Fruit fly (Drosophila melanogaster) whole organism, embryonic: ENCODE data around the gene Dh31.

ENCODE experiments used
- Awh ChIP-seq: fragments of 200-800 bp; sonication (Bioruptor generic); IDR thresholded peaks from 2 replicates; pipeline ENCODE4, ENCODE4 v1.3.6; 2022; ENCODE audit warnings: missing biosample characterization, missing genetic modification characterization
- CG10366 ChIP-seq: fragments of 200-800 bp; sonication (Bioruptor generic); IDR thresholded peaks from 2 replicates; pipeline ENCODE4 v1.3.6; 2022; ENCODE audit warnings: missing biosample characterization, missing genetic modification characterization
- CG10431 ChIP-seq: fragments of 200-800 bp; sonication (Bioruptor generic); optimal IDR thresholded peaks from 3 replicates; lab custom pipeline; 2018; ENCODE audit warnings: missing biosample characterization, mild to moderate bottlenecking, missing genetic modification characterization
- CG10565 ChIP-seq: fragments of 200-800 bp; sonication (Bioruptor generic); optimal IDR thresholded peaks from 3 replicates; lab custom pipeline; 2016; ENCODE audit warnings: missing biosample characterization, mild to moderate bottlenecking, missing genetic modification characterization
- CG11723 ChIP-seq: fragments of 200-800 bp; sonication (Bioruptor generic); optimal IDR thresholded peaks from 2 replicates; lab custom pipeline; 2017; ENCODE audit warnings: missing biosample characterization, mild to moderate bottlenecking, missing genetic modification characterization
- CG12104 ChIP-seq: fragments of 200-800 bp; sonication (Bioruptor generic); optimal IDR thresholded peaks from 3 replicates; lab custom pipeline; 2016; ENCODE audit warnings: missing biosample characterization, missing genetic modification characterization
- CG12942 ChIP-seq: fragments of 200-800 bp; sonication (Bioruptor generic); optimal IDR thresholded peaks from 3 replicates; lab custom pipeline; 2016; ENCODE audit warnings: missing biosample characterization, missing genetic modification characterization
- CG13894 ChIP-seq: fragments of 200-800 bp; sonication (Bioruptor generic); optimal IDR thresholded peaks from 3 replicates; lab custom pipeline; 2018; ENCODE audit warnings: missing biosample characterization, mild to moderate bottlenecking, missing genetic modification characterization, moderate library complexity
- CG14710 ChIP-seq: fragments of 200-800 bp; sonication (Bioruptor generic); optimal IDR thresholded peaks from 3 replicates; lab custom pipeline; 2019; ENCODE audit warnings: missing biosample characterization, mild to moderate bottlenecking, missing genetic modification characterization, moderate library complexity
- CG15269 ChIP-seq: fragments of 200-800 bp; sonication (Bioruptor generic); optimal IDR thresholded peaks from 2 replicates; lab custom pipeline; 2018; ENCODE audit warnings: missing biosample characterization, mild to moderate bottlenecking, missing genetic modification characterization, moderate library complexity
- CG15514 ChIP-seq: fragments of 200-800 bp; sonication (Bioruptor generic); optimal IDR thresholded peaks from 3 replicates; lab custom pipeline; 2017; ENCODE audit warnings: missing biosample characterization, missing genetic modification characterization, mild to moderate bottlenecking, moderate library complexity, missing genetic modification reagents
- CG1647 ChIP-seq: fragments of 200-800 bp; sonication (Bioruptor generic); optimal IDR thresholded peaks from 3 replicates; lab custom pipeline; 2016; ENCODE audit warnings: missing biosample characterization, missing genetic modification characterization
- CG16813 ChIP-seq: fragments of 200-800 bp; sonication (Bioruptor generic); IDR thresholded peaks from 3 replicates; pipeline ENCODE4 v1.3.6; 2022; ENCODE audit warnings: missing biosample characterization, missing genetic modification characterization; ENCODE audit not compliant: partially characterized antibody
- CG2678 ChIP-seq: fragments of 200-800 bp; sonication (Bioruptor generic); optimal IDR thresholded peaks from 3 replicates; lab custom pipeline; 2019; ENCODE audit warnings: missing biosample characterization, mild to moderate bottlenecking, missing genetic modification characterization, moderate library complexity
- CG2712 ChIP-seq: fragments of 200-800 bp; optimal IDR thresholded peaks from 3 replicates; lab custom pipeline; 2019; ENCODE audit warnings: missing biosample characterization, mild to moderate bottlenecking, missing genetic modification characterization, moderate library complexity
- CG30431 ChIP-seq: fragments of 200-800 bp; sonication (Bioruptor generic); optimal IDR thresholded peaks from 2 replicates; lab custom pipeline; 2017; ENCODE audit warnings: missing biosample characterization, missing genetic modification characterization
- CG4360 ChIP-seq: fragments of 200-800 bp; sonication (Bioruptor generic); IDR thresholded peaks from 2 replicates; pipeline ENCODE4 v1.3.6; 2022; ENCODE audit warnings: missing biosample characterization, missing genetic modification characterization
- CG6689 ChIP-seq: fragments of 200-800 bp; sonication (Bioruptor generic); IDR thresholded peaks from 2 replicates; pipeline ENCODE4 v1.3.6; 2022; ENCODE audit warnings: missing biosample characterization, missing genetic modification characterization
- Doc2 ChIP-seq: fragments of 200-800 bp; sonication (Bioruptor generic); IDR thresholded peaks from 2 replicates; pipeline ENCODE4 v1.3.6; 2022; ENCODE audit warnings: missing biosample characterization, missing genetic modification characterization
- E2f2 ChIP-seq: fragments of 200-800 bp; sonication (Bioruptor generic); IDR thresholded peaks from 2 replicates; pipeline ENCODE4 v1.3.6; 2022; ENCODE audit warnings: missing biosample characterization, missing genetic modification characterization
- HLH3B ChIP-seq: fragments of 200-800 bp; sonication (Bioruptor generic); IDR thresholded peaks from 2 replicates; pipeline ENCODE4 v1.3.6; 2022; ENCODE audit warnings: missing biosample characterization, missing genetic modification characterization
- HLH4C ChIP-seq: fragments of 200-800 bp; sonication (Bioruptor generic); IDR thresholded peaks from 3 replicates; pipeline ENCODE4 v1.3.6; 2022; ENCODE audit warnings: missing biosample characterization, missing genetic modification characterization; ENCODE audit not compliant: partially characterized antibody
- Hr3 ChIP-seq: fragments of 200-800 bp; sonication (Bioruptor generic); optimal IDR thresholded peaks from 3 replicates; lab custom pipeline; 2016; ENCODE audit warnings: missing biosample characterization, missing genetic modification characterization
- Myb ChIP-seq: fragments of 200-800 bp; sonication (Bioruptor generic); optimal IDR thresholded peaks from 2 replicates; lab custom pipeline; 2016; ENCODE audit warnings: missing biosample characterization, missing genetic modification characterization
- NfI ChIP-seq: fragments of 200-800 bp; sonication (Bioruptor generic); optimal IDR thresholded peaks from 3 replicates; lab custom pipeline; 2018; ENCODE audit warnings: missing biosample characterization, mild to moderate bottlenecking, missing genetic modification characterization, moderate library complexity
- PHDP ChIP-seq: fragments of 200-800 bp; sonication (Bioruptor generic); optimal IDR thresholded peaks from 3 replicates; lab custom pipeline; 2018; ENCODE audit warnings: missing biosample characterization, mild to moderate bottlenecking, missing genetic modification characterization, moderate library complexity
- Pdp1 ChIP-seq, 2 experiments: fragments of 200-800 bp; sonication (Bioruptor generic); optimal IDR thresholded peaks; 3 replicates each; lab custom pipeline; 2016; ENCODE audit warnings: missing biosample characterization in 2 of 2, missing genetic modification characterization in 2 of 2, mild to moderate bottlenecking in 1 of 2, moderate library complexity in 1 of 2
- Sox102F ChIP-seq: fragments of 200-800 bp; sonication (Bioruptor generic); optimal IDR thresholded peaks from 2 replicates; lab custom pipeline; 2018; ENCODE audit warnings: missing biosample characterization, mild to moderate bottlenecking, missing genetic modification characterization, moderate library complexity
- abd-A ChIP-seq: fragments of 200-800 bp; sonication (Bioruptor generic); optimal IDR thresholded peaks from 3 replicates; lab custom pipeline; 2019; ENCODE audit warnings: missing biosample characterization, mild to moderate bottlenecking, missing genetic modification characterization, moderate library complexity
- cad ChIP-seq: fragments of >200 bp; optimal IDR thresholded peaks from 2 replicates; lab custom pipeline; 2017; ENCODE audit warnings: missing biosample characterization, missing genetic modification characterization
- chinmo ChIP-seq: fragments of 200-800 bp; sonication (Bioruptor generic); IDR thresholded peaks from 4 replicates; pipeline ENCODE4 v1.3.6; 2022; ENCODE audit warnings: missing biosample characterization, missing genetic modification characterization; ENCODE audit not compliant: partially characterized antibody
- chm ChIP-seq: fragments of 200-800 bp; sonication (Bioruptor generic); IDR thresholded peaks from 2 replicates; pipeline ENCODE4 v1.3.6; 2022; ENCODE audit warnings: missing biosample characterization, missing genetic modification characterization
- fru ChIP-seq: fragments of >200 bp; optimal IDR thresholded peaks from 2 replicates; lab custom pipeline; 2017
- fu2 ChIP-seq: fragments of 200-800 bp; sonication (Bioruptor generic); optimal IDR thresholded peaks from 2 replicates; lab custom pipeline; 2016; ENCODE audit warnings: missing biosample characterization, missing genetic modification characterization
- gsb ChIP-seq: fragments of 200-800 bp; sonication (Bioruptor generic); IDR thresholded peaks from 2 replicates; pipeline ENCODE4 v1.3.6; 2022; ENCODE audit warnings: missing biosample characterization, missing genetic modification characterization
- jumu ChIP-seq: fragments of 200-800 bp; sonication (Bioruptor generic); optimal IDR thresholded peaks from 3 replicates; lab custom pipeline; 2016; ENCODE audit warnings: missing biosample characterization, missing genetic modification characterization
- lab ChIP-seq: fragments of 200-800 bp; sonication (Bioruptor generic); optimal IDR thresholded peaks from 3 replicates; lab custom pipeline; 2017; ENCODE audit warnings: missing biosample characterization, missing genetic modification characterization, mild to moderate bottlenecking, moderate library complexity, missing genetic modification reagents
- nmo ChIP-seq: fragments of 200-800 bp; sonication (Bioruptor generic); optimal IDR thresholded peaks from 2 replicates; lab custom pipeline; 2018; ENCODE audit warnings: missing biosample characterization, mild to moderate bottlenecking, missing genetic modification characterization, moderate library complexity
- prd ChIP-seq, 3 experiments: fragments of >200 bp in 2 of 3; fragments of 200-800 bp in 1 of 3; sonication (Bioruptor generic) in 1 of 3; optimal IDR thresholded peaks in 2 of 3; IDR thresholded peaks in 1 of 3; 2 replicates in 2 of 3; 3 replicates in 1 of 3; pipeline versions ENCODE4 v1.3.6 to Lab custom; 2017 to 2022; ENCODE audit warnings: missing biosample characterization in 1 of 3, missing genetic modification characterization in 1 of 3
- psq ChIP-seq: fragments of 200-800 bp; sonication (Bioruptor generic); optimal IDR thresholded peaks from 2 replicates; lab custom pipeline; 2017; ENCODE audit warnings: missing biosample characterization, missing genetic modification characterization
- scrt ChIP-seq: fragments of 200-800 bp; sonication (Bioruptor generic); optimal IDR thresholded peaks from 2 replicates; lab custom pipeline; 2018; ENCODE audit warnings: missing biosample characterization, mild to moderate bottlenecking, missing genetic modification characterization, moderate library complexity
- sob ChIP-seq: fragments of 200-800 bp; sonication (Bioruptor generic); IDR thresholded peaks from 2 replicates; pipeline ENCODE4 v1.3.6; 2022; ENCODE audit warnings: missing biosample characterization, missing genetic modification characterization
- tgo ChIP-seq: fragments of 200-800 bp; sonication (Bioruptor generic); IDR thresholded peaks from 3 replicates; pipeline ENCODE4 v1.3.6; 2022; ENCODE audit warnings: missing biosample characterization, missing genetic modification characterization
- tin ChIP-seq: fragments of 200-800 bp; sonication (Bioruptor generic); optimal IDR thresholded peaks from 3 replicates; lab custom pipeline; 2016; ENCODE audit warnings: missing biosample characterization, missing genetic modification characterization
- tna ChIP-seq: fragments of 200-800 bp; sonication (Bioruptor generic); IDR thresholded peaks from 2 replicates; pipeline ENCODE4 v1.3.6; 2022; ENCODE audit warnings: missing biosample characterization, missing genetic modification characterization; ENCODE audit not compliant: partially characterized antibody
- trh ChIP-seq: fragments of 200-800 bp; sonication (Bioruptor generic); optimal IDR thresholded peaks from 2 replicates; lab custom pipeline; 2016; ENCODE audit warnings: missing biosample characterization, missing genetic modification characterization
- vnd ChIP-seq: fragments of 200-800 bp; sonication (Bioruptor generic); IDR thresholded peaks from 3 replicates; pipeline ENCODE4 v1.3.6; 2022; ENCODE audit warnings: missing biosample characterization, missing genetic modification characterization; ENCODE audit not compliant: partially characterized antibody
- zen2 ChIP-seq: fragments of 200-800 bp; sonication (Bioruptor generic); IDR thresholded peaks from 3 replicates; pipeline ENCODE4 v1.3.6; 2022; ENCODE audit warnings: missing biosample characterization, missing genetic modification characterization; ENCODE audit not compliant: partially characterized antibody

Gene Dh31

DNA sequence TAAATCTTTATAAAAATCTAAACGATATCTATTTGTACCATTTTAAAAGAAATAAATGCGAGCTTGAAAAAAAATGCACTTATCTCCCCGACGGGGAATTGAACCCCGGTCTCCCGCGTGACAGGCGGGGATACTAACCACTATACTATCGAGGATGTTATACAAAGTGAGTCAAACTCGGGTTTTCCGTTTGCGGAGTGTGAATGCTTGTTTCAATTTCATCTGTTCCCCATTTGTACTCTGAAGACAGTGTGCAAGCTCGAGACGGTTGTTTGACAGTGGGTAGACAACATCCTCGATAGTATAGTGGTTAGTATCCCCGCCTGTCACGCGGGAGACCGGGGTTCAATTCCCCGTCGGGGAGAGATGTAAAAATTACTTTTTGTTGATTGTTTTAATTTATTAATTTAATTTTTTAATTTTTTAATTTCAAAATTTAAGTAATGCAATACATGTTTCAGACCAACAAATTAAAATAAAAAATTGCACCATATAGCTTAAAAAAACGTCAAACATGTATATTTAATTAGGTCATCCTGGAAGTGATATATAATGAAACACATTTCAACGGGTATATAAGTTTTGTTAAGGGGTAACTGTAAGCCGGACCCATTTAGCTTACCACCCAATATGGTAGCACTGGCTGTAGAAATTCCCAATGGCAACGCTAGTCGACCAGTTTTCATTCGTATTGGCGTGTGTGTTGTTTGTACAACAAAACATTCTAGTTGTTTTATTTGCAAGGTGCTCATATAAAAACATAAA, 35.0 kb upstream of the Dh31 start, which contains the start of gene Sema1a (continued):
- TF ChIP-seq lab (GFP tag; lab: Kevin White, UChicago): peak; percentile 68
- TF ChIP-seq psq (GFP tag; lab: Kevin White, UChicago): no peak
- TF ChIP-seq CG2712 (tag; lab: Kevin White, UChicago): peak; percentile 65
- peak; percentile 77 for TF ChIP-seq CG30431 (GFP tag; lab: Kevin White, UChicago)
- peak; percentile 36 for TF ChIP-seq tin
- TF ChIP-seq CG12942 (GFP tag; lab: Kevin White, UChicago): peak; percentile 7
- TF ChIP-seq CG13894 (tag; lab: Kevin White, UChicago): peak; percentile 25
- TF ChIP-seq fu2 (GFP tag; lab: Kevin White, UChicago): peak; percentile 22
- no peak for TF ChIP-seq Doc2
- TF ChIP-seq CG1647 (GFP tag; lab: Kevin White, UChicago): peak; percentile 24
- peak; percentile 36 for TF ChIP-seq nmo (GFP tag; lab: Kevin White, UChicago)
- TF ChIP-seq Awh: peak; percentile 57; the same call in 1 of the 2 replicates
- TF ChIP-seq E2f2 (GFP tag; lab: Robert Waterston, UW): peak; percentile 53; the same call in 1 of the 2 replicates
- TF ChIP-seq CG10565: no peak
- no peak for TF ChIP-seq prd (optimal IDR thresholded peaks at IDR 0.05; lab: Kevin White, UChicago)
- TF ChIP-seq prd (GFP tag; IDR thresholded peaks at IDR 0.05; lab: Robert Waterston, UW): peak; percentile 80
- TF ChIP-seq CG6689 (GFP tag; lab: Robert Waterston, UW): peak; percentile 49; the same call in 1 of the 2 replicates
- no peak for TF ChIP-seq gsb
- TF ChIP-seq HLH4C (GFP tag; lab: Robert Waterston, UW): peak; percentile 83
- TF ChIP-seq sob (GFP tag; lab: Robert Waterston, UW): peak; percentile 75; the same call in 1 of the 2 replicates
- TF ChIP-seq jumu (GFP tag; lab: Kevin White, UChicago): peak; percentile 62
- peak; percentile 39 for TF ChIP-seq Myb (GFP tag; lab: Kevin White, UChicago)
- peak; percentile 52 for TF ChIP-seq CG15269 (tag; lab: Kevin White, UChicago)
- TF ChIP-seq Pdp1 (GFP tag; optimal IDR thresholded peaks at IDR 0.05; lab: Kevin White, UChicago): peak; percentile 64 to 86
- TF ChIP-seq PHDP (tag; lab: Kevin White, UChicago): peak; percentile 39
- peak; percentile 86 for TF ChIP-seq zen2 (GFP tag; lab: Robert Waterston, UW)
- no peak for TF ChIP-seq cad (GFP tag; lab: Kevin White, UChicago)
- TF ChIP-seq fru (lab: Kevin White, UChicago): no peak
- TF ChIP-seq vnd: peak; percentile 54; the same call in 2 of the 3 replicates
- peak; percentile 73 for TF ChIP-seq chm (GFP tag; lab: Robert Waterston, UW)
- TF ChIP-seq CG4360 (GFP tag; lab: Robert Waterston, UW): no peak
- peak; percentile 46 for TF ChIP-seq CG15514 (GFP tag; lab: Kevin White, UChicago)
- TF ChIP-seq NfI (GFP tag; lab: Kevin White, UChicago): peak; percentile 88
- TF ChIP-seq tna (GFP tag; lab: Robert Waterston, UW): peak; percentile 84
- peak; percentile 92 for TF ChIP-seq CG16813 (GFP tag; lab: Robert Waterston, UW)
- peak; percentile 54 for TF ChIP-seq CG2678
- TF ChIP-seq abd-A (tag; lab: Kevin White, UChicago): peak; percentile 11
- no peak for TF ChIP-seq CG10431 (GFP tag; lab: Kevin White, UChicago)
- peak; percentile 94 for TF ChIP-seq Sox102F
- no peak for TF ChIP-seq CG12104 (GFP tag; lab: Kevin White, UChicago)
- TF ChIP-seq CG10366 (GFP tag; lab: Robert Waterston, UW): peak; percentile 62
- TF ChIP-seq Hr3 (GFP tag; lab: Kevin White, UChicago): peak; percentile 47
- TF ChIP-seq chinmo (GFP tag; lab: Robert Waterston, UW): peak; percentile 73; the same call in 2 of the 4 replicates
- TF ChIP-seq CG14710 (tag; lab: Kevin White, UChicago): peak; percentile 56
- TF ChIP-seq scrt (GFP tag; lab: Kevin White, UChicago): peak; percentile 54
- no peak for TF ChIP-seq trh (GFP tag; lab: Kevin White, UChicago)
- peak; percentile 52 for TF ChIP-seq tgo (GFP tag; lab: Robert Waterston, UW)
- no peak for TF ChIP-seq CG11723
- peak; percentile 74; the same call in 1 of the 2 replicates for TF ChIP-seq HLH3B
